Fruit fly (Drosophila melanogaster): ENCODE measurements around the gene NimC4.
A peak's percentile ranks its signal among the peaks of the same experiment; 100 is the strongest.

DNA sequence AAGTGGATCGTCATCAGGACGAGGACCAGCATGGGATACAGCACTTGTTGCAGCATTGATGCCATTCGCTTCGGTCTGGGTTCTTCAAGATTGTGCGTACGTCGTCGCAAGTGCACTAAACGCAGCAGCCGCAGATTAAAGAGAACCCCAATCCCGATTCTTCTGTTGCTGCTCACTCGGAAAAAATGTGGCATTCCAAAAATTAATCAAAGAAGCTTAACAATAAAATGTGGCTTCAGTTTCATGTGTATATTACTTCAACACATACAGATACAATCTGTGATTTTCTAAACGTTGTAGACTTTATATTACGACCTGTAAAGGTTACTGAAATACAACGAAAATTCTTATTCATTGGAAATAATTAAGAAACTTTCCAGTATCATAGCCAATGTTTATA is 27.3 kb upstream of the NimC4 start, which contains the start of gene NimC3:
- TF ChIP-seq Eip78C (GFP tag) (peak; percentile 37), CG31627 (GFP tag; optimal IDR thresholded peaks at IDR 0.05) (no peak), Ets96B (tag; optimal IDR thresholded peaks at IDR 0.05) (peak; percentile 30), CG11762 (GFP tag; optimal IDR thresholded peaks at IDR 0.05; ENCODE audit: insufficient read depth) (no peak), CG6854 (GFP tag; optimal IDR thresholded peaks at IDR 0.05) (no peak), OdsH (GFP tag; optimal IDR thresholded peaks at IDR 0.05) (peak; percentile 41), Met (GFP tag; optimal IDR thresholded peaks at IDR 0.05) (peak; percentile 5), Gug (GFP tag; IDR thresholded peaks at IDR 0.05) (no peak), CG11294 (GFP tag; IDR thresholded peaks at IDR 0.05) (no peak), vri (GFP tag; optimal IDR thresholded peaks at IDR 0.05) (no peak)
